Worm (Caenorhabditis elegans): ENCODE measurements around the gene F47B8.18.

F47B8.18 gene

ce11 chrV:14296499-14296898, 28.8 kb downstream of the F47B8.18 start, which contains the start of gene F14D7.3:
Gene F14D7.3, plus strand, starts transcription at chrV:14296799.
- TF ChIP-seq ref-1 (GFP tag; conservative IDR thresholded peaks at IDR 0.05) (no peak), klf-2 (GFP tag; conservative IDR thresholded peaks at IDR 0.05) (no peak), med-1 (GFP tag; optimal IDR thresholded peaks at IDR 0.05; ENCODE audit: insufficient read depth) (no peak), ztf-29 (GFP tag; IDR thresholded peaks at IDR 0.05) (no peak), cog-1 (tag; optimal IDR thresholded peaks at IDR 0.05) (no peak), ztf-23 (GFP tag; IDR thresholded peaks at IDR 0.05) (no peak), flt-1 (GFP tag; IDR thresholded peaks at IDR 0.05) (no peak), tab-1 (GFP tag; IDR thresholded peaks at IDR 0.05) (no peak), T22C8.4 (GFP tag; IDR thresholded peaks at IDR 0.05) (no peak)

ce11 chrV:14294396-14294795, 30.9 kb downstream of the F47B8.18 start, which contains the start of gene F14D7.9:
Gene F14D7.9, plus strand, starts transcription at chrV:14294696.
- TF ChIP-seq ztf-23 (GFP tag; IDR thresholded peaks at IDR 0.05) = no peak
- TF ChIP-seq cog-1 (tag; optimal IDR thresholded peaks at IDR 0.05) = no peak
- TF ChIP-seq med-1 (GFP tag; optimal IDR thresholded peaks at IDR 0.05; ENCODE audit: insufficient read depth) = no peak
- no peak for TF ChIP-seq tab-1 (GFP tag; IDR thresholded peaks at IDR 0.05)
- no peak for TF ChIP-seq ztf-29 (GFP tag; IDR thresholded peaks at IDR 0.05)
- TF ChIP-seq ref-1 (GFP tag; conservative IDR thresholded peaks at IDR 0.05) = no peak

- no peak for TF ChIP-seq flt-1 (GFP tag; IDR thresholded peaks at IDR 0.05)
- TF ChIP-seq klf-2 (GFP tag; conservative IDR thresholded peaks at IDR 0.05) = no peak
- no peak for TF ChIP-seq med-1 (GFP tag; optimal IDR thresholded peaks at IDR 0.05; ENCODE audit: insufficient read depth)
- TF ChIP-seq ztf-29 (GFP tag; IDR thresholded peaks at IDR 0.05) = no peak
Measured at ce11 chrV:14293667-14294194, 31.5 kb downstream of the F47B8.18 start, which contains the start of gene F14D7.2. Gene F14D7.2, minus strand, starts transcription at chrV:14293717.

ce11 chrV:14290636-14291035, 34.6 kb downstream of the F47B8.18 start, which contains the start of gene F14D7.18:
Gene F14D7.18, minus strand, starts transcription at chrV:14290736.
- TF ChIP-seq ztf-23 (GFP tag; IDR thresholded peaks at IDR 0.05) (no peak), ztf-29 (GFP tag; IDR thresholded peaks at IDR 0.05) (no peak), flt-1 (GFP tag; IDR thresholded peaks at IDR 0.05) (no peak), klf-2 (GFP tag; conservative IDR thresholded peaks at IDR 0.05) (no peak), T22C8.4 (GFP tag; IDR thresholded peaks at IDR 0.05) (no peak), med-1 (GFP tag; optimal IDR thresholded peaks at IDR 0.05; ENCODE audit: insufficient read depth) (no peak), cog-1 (tag; optimal IDR thresholded peaks at IDR 0.05) (no peak), ref-1 (GFP tag; conservative IDR thresholded peaks at IDR 0.05) (no peak), tab-1 (GFP tag; IDR thresholded peaks at IDR 0.05) (no peak)

- TF ChIP-seq cog-1 (tag; optimal IDR thresholded peaks at IDR 0.05) = no peak
- no peak for TF ChIP-seq ref-1 (GFP tag; conservative IDR thresholded peaks at IDR 0.05)
- no peak for TF ChIP-seq ztf-29 (GFP tag; IDR thresholded peaks at IDR 0.05)
- TF ChIP-seq tab-1 (GFP tag; IDR thresholded peaks at IDR 0.05) = no peak
- no peak for TF ChIP-seq flt-1 (GFP tag; IDR thresholded peaks at IDR 0.05)
- no peak for TF ChIP-seq klf-2 (GFP tag; conservative IDR thresholded peaks at IDR 0.05)
- TF ChIP-seq ztf-23 (GFP tag; IDR thresholded peaks at IDR 0.05) = no peak
Measured at ce11 chrV:14289363-14289762, 35.9 kb downstream of the F47B8.18 start, which contains the start of gene F14D7.1. Gene F14D7.1, minus strand, starts transcription at chrV:14289463.

ce11 chrV:14285803-14286202, 39.5 kb downstream of the F47B8.18 start, which contains the start of gene F40G12.11:
Gene F40G12.11, plus strand, starts transcription at chrV:14286171.
- TF ChIP-seq flt-1 (GFP tag; IDR thresholded peaks at IDR 0.05) (no peak), klf-2 (GFP tag; conservative IDR thresholded peaks at IDR 0.05) (no peak), ztf-29 (GFP tag; IDR thresholded peaks at IDR 0.05) (no peak), ztf-23 (GFP tag; IDR thresholded peaks at IDR 0.05) (no peak), tab-1 (GFP tag; IDR thresholded peaks at IDR 0.05) (no peak), cog-1 (tag; optimal IDR thresholded peaks at IDR 0.05) (no peak), ref-1 (GFP tag; conservative IDR thresholded peaks at IDR 0.05) (no peak), T22C8.4 (GFP tag; IDR thresholded peaks at IDR 0.05) (no peak), med-1 (GFP tag; optimal IDR thresholded peaks at IDR 0.05; ENCODE audit: insufficient read depth) (no peak)

ce11 chrV:14283241-14283640, 42.0 kb downstream of the F47B8.18 start, which contains the start of gene F40G12.10:
Gene F40G12.10, plus strand, starts transcription at chrV:14283541.
- no peak for TF ChIP-seq cog-1 (tag; optimal IDR thresholded peaks at IDR 0.05)
- no peak for TF ChIP-seq T22C8.4 (GFP tag; IDR thresholded peaks at IDR 0.05)
- no peak for TF ChIP-seq tab-1 (GFP tag; IDR thresholded peaks at IDR 0.05)
- TF ChIP-seq med-1 (GFP tag; optimal IDR thresholded peaks at IDR 0.05; ENCODE audit: insufficient read depth) = no peak
- no peak for TF ChIP-seq ztf-23 (GFP tag; IDR thresholded peaks at IDR 0.05)
- TF ChIP-seq klf-2 (GFP tag; conservative IDR thresholded peaks at IDR 0.05) = no peak
- TF ChIP-seq ref-1 (GFP tag; conservative IDR thresholded peaks at IDR 0.05) = no peak
- no peak for TF ChIP-seq flt-1 (GFP tag; IDR thresholded peaks at IDR 0.05)
- no peak for TF ChIP-seq ztf-29 (GFP tag; IDR thresholded peaks at IDR 0.05)

- TF ChIP-seq ref-1 (GFP tag; conservative IDR thresholded peaks at IDR 0.05) (no peak), ztf-29 (GFP tag; IDR thresholded peaks at IDR 0.05) (no peak), klf-2 (GFP tag; conservative IDR thresholded peaks at IDR 0.05) (no peak), med-1 (GFP tag; optimal IDR thresholded peaks at IDR 0.05; ENCODE audit: insufficient read depth) (no peak), ztf-23 (GFP tag; IDR thresholded peaks at IDR 0.05) (no peak), T22C8.4 (GFP tag; IDR thresholded peaks at IDR 0.05) (no peak), cog-1 (tag; optimal IDR thresholded peaks at IDR 0.05) (no peak), flt-1 (GFP tag; IDR thresholded peaks at IDR 0.05) (no peak), tab-1 (GFP tag; IDR thresholded peaks at IDR 0.05) (no peak)
Measured at ce11 chrV:14282222-14282709, 43.0 kb downstream of the F47B8.18 start, which contains the start of the genes srt-74 and F40G12.9. Gene srt-74, minus strand, starts transcription at chrV:14282322. Gene F40G12.9, plus strand, starts transcription at chrV:14282659.

- TF ChIP-seq ztf-29 (GFP tag; IDR thresholded peaks at IDR 0.05) (no peak), cog-1 (tag; optimal IDR thresholded peaks at IDR 0.05) (no peak), med-1 (GFP tag; optimal IDR thresholded peaks at IDR 0.05; ENCODE audit: insufficient read depth) (no peak), flt-1 (GFP tag; IDR thresholded peaks at IDR 0.05) (no peak), tab-1 (GFP tag; IDR thresholded peaks at IDR 0.05) (no peak), ref-1 (GFP tag; conservative IDR thresholded peaks at IDR 0.05) (no peak), T22C8.4 (GFP tag; IDR thresholded peaks at IDR 0.05) (no peak), ztf-23 (GFP tag; IDR thresholded peaks at IDR 0.05) (no peak), klf-2 (GFP tag; conservative IDR thresholded peaks at IDR 0.05) (no peak)
Measured at ce11 chrV:14279777-14280176, 45.5 kb downstream of the F47B8.18 start, which contains the start of gene srt-33. Gene srt-33, minus strand, starts transcription at chrV:14279877.

Data from whole organism, midembryonic.